Fruit fly (Drosophila melanogaster) whole organism, prepupa: Measurements from ENCODE around the gene CG15414.

Experiments used
- CG10669 ChIP-seq: fragments of 200-800 bp; sonication (Bioruptor generic); optimal IDR thresholded peaks from 3 replicates; lab custom pipeline; 2018; ENCODE audit warnings: missing biosample characterization, mild to moderate bottlenecking, missing genetic modification characterization, moderate library complexity
- CG11294 ChIP-seq: fragments of 200-800 bp; sonication (Bioruptor generic); IDR thresholded peaks from 2 replicates; pipeline ENCODE4 v1.3.6; 2022; ENCODE audit warnings: missing biosample characterization, missing genetic modification characterization
- CG11762 ChIP-seq: fragments of 200-800 bp; sonication (Bioruptor generic); optimal IDR thresholded peaks from 3 replicates; lab custom pipeline; 2016; ENCODE audit warnings: missing biosample characterization, missing genetic modification characterization; ENCODE audit not compliant: insufficient read depth
- CG11902 ChIP-seq: fragments of 200-800 bp; sonication (Bioruptor generic); optimal IDR thresholded peaks from 3 replicates; lab custom pipeline; 2016; ENCODE audit warnings: missing biosample characterization, missing genetic modification characterization
- CG15336 ChIP-seq: fragments of 200-800 bp; sonication (Bioruptor generic); IDR thresholded peaks from 2 replicates; pipeline ENCODE4 v1.3.6; 2022; ENCODE audit warnings: missing biosample characterization, missing genetic modification characterization
- CG1621 ChIP-seq: fragments of 200-800 bp; sonication (Bioruptor generic); optimal IDR thresholded peaks from 3 replicates; lab custom pipeline; 2018; ENCODE audit warnings: missing biosample characterization, mild to moderate bottlenecking, missing genetic modification characterization
- CG3032 ChIP-seq: fragments of 200-800 bp; optimal IDR thresholded peaks from 2 replicates; lab custom pipeline; 2019; ENCODE audit warnings: missing biosample characterization, mild to moderate bottlenecking, missing genetic modification characterization, moderate library complexity
- CG31627 ChIP-seq: fragments of 200-800 bp; sonication (Bioruptor generic); optimal IDR thresholded peaks from 3 replicates; lab custom pipeline; 2016; ENCODE audit warnings: missing biosample characterization, missing genetic modification characterization
- CG32006 ChIP-seq: fragments of 200-800 bp; sonication (Bioruptor generic); optimal IDR thresholded peaks from 3 replicates; lab custom pipeline; 2017; ENCODE audit warnings: missing biosample characterization, mild to moderate bottlenecking, missing genetic modification characterization
- CG34406 ChIP-seq: fragments of 200-800 bp; sonication (Bioruptor generic); optimal IDR thresholded peaks from 3 replicates; lab custom pipeline; 2016; ENCODE audit warnings: missing biosample characterization, missing genetic modification characterization
- CG3919 ChIP-seq: fragments of 200-800 bp; sonication (Bioruptor generic); optimal IDR thresholded peaks from 3 replicates; lab custom pipeline; 2016; ENCODE audit warnings: missing biosample characterization, missing genetic modification characterization
- CG4318 ChIP-seq: fragments of 200-800 bp; sonication (Bioruptor generic); optimal IDR thresholded peaks from 3 replicates; lab custom pipeline; 2017; ENCODE audit warnings: missing biosample characterization, mild to moderate bottlenecking, missing genetic modification characterization
- CG6163 ChIP-seq: fragments of 200-800 bp; sonication (Bioruptor generic); IDR thresholded peaks from 3 replicates; pipeline ENCODE4 v1.3.6; 2022; ENCODE audit warnings: missing biosample characterization, missing genetic modification characterization
- CG6276 ChIP-seq: fragments of 200-800 bp; sonication (Bioruptor generic); optimal IDR thresholded peaks from 2 replicates; lab custom pipeline; 2017; ENCODE audit warnings: missing biosample characterization, mild to moderate bottlenecking, missing genetic modification characterization
- CG6792 ChIP-seq: fragments of 200-800 bp; sonication (Bioruptor generic); optimal IDR thresholded peaks from 3 replicates; lab custom pipeline; 2016; ENCODE audit warnings: missing biosample characterization, missing genetic modification characterization
- CG6808 ChIP-seq: fragments of 200-800 bp; sonication (Bioruptor generic); optimal IDR thresholded peaks from 3 replicates; lab custom pipeline; 2017; ENCODE audit warnings: missing biosample characterization, missing genetic modification characterization, mild to moderate bottlenecking, moderate library complexity, missing genetic modification reagents
- CG7368 ChIP-seq: fragments of 200-800 bp; sonication (Bioruptor generic); optimal IDR thresholded peaks from 3 replicates; lab custom pipeline; 2016; ENCODE audit warnings: missing biosample characterization, missing genetic modification characterization
- CG8119 ChIP-seq: fragments of 200-800 bp; sonication (Bioruptor generic); IDR thresholded peaks from 3 replicates; pipeline ENCODE4 v1.3.6; 2022; ENCODE audit warnings: missing biosample characterization, missing genetic modification characterization
- CG8319 ChIP-seq: fragments of 200-800 bp; sonication (Bioruptor generic); optimal IDR thresholded peaks from 3 replicates; lab custom pipeline; 2016; ENCODE audit warnings: missing biosample characterization, missing genetic modification characterization
- Eip78C ChIP-seq: fragments of 200-800 bp; sonication (Bioruptor generic); peaks from one replicate; lab custom pipeline; 2016; ENCODE audit warnings: missing biosample characterization, missing genetic modification characterization
- Ets21C ChIP-seq: fragments of 200-800 bp; sonication (Bioruptor generic); optimal IDR thresholded peaks from 3 replicates; lab custom pipeline; 2016; ENCODE audit warnings: missing biosample characterization, missing genetic modification characterization
- Ets96B ChIP-seq: fragments of 200-800 bp; optimal IDR thresholded peaks from 2 replicates; lab custom pipeline; 2019; ENCODE audit warnings: missing biosample characterization, mild to moderate bottlenecking, missing genetic modification characterization, moderate library complexity
- Hr38 ChIP-seq: sonication (Bioruptor generic); optimal IDR thresholded peaks from 2 replicates; lab custom pipeline; 2016; ENCODE audit warnings: missing biosample characterization, missing genetic modification characterization
- Hr4 ChIP-seq: fragments of 200-800 bp; sonication (Bioruptor generic); optimal IDR thresholded peaks from 3 replicates; lab custom pipeline; 2016; ENCODE audit warnings: missing biosample characterization, missing genetic modification characterization
- OdsH ChIP-seq: fragments of 200-800 bp; sonication (Bioruptor generic); optimal IDR thresholded peaks from 3 replicates; lab custom pipeline; 2016; ENCODE audit warnings: missing biosample characterization, missing genetic modification characterization
- Smox ChIP-seq: fragments of 200-800 bp; sonication (Bioruptor generic); optimal IDR thresholded peaks from 3 replicates; lab custom pipeline; 2016; ENCODE audit warnings: missing biosample characterization, missing genetic modification characterization
- Sox102F ChIP-seq: fragments of 200-800 bp; sonication (Bioruptor generic); optimal IDR thresholded peaks from 2 replicates; lab custom pipeline; 2016; ENCODE audit warnings: missing biosample characterization, mild to moderate bottlenecking, missing genetic modification characterization
- Sox14 ChIP-seq: fragments of 200-800 bp; sonication (Bioruptor generic); optimal IDR thresholded peaks from 3 replicates; lab custom pipeline; 2016; ENCODE audit warnings: missing biosample characterization, missing genetic modification characterization
- Sox15 ChIP-seq: fragments of 200-800 bp; sonication (Bioruptor generic); optimal IDR thresholded peaks from 3 replicates; lab custom pipeline; 2016; ENCODE audit warnings: missing biosample characterization, missing genetic modification characterization
- achi ChIP-seq: fragments of 200-800 bp; sonication (Bioruptor generic); optimal IDR thresholded peaks from 3 replicates; lab custom pipeline; 2016; ENCODE audit warnings: missing biosample characterization, missing genetic modification characterization
- acj6 ChIP-seq: fragments of 200-800 bp; sonication (Bioruptor generic); optimal IDR thresholded peaks from 3 replicates; lab custom pipeline; 2016; ENCODE audit warnings: missing biosample characterization, missing genetic modification characterization
- cyc ChIP-seq: fragments of 200-800 bp; sonication (Bioruptor generic); optimal IDR thresholded peaks from 3 replicates; lab custom pipeline; 2016; ENCODE audit warnings: missing biosample characterization, missing genetic modification characterization
- dac ChIP-seq: fragments of 200-800 bp; sonication (Bioruptor generic); optimal IDR thresholded peaks from 2 replicates; lab custom pipeline; 2017; ENCODE audit warnings: missing biosample characterization, mild to moderate bottlenecking, missing genetic modification characterization
- dsx ChIP-seq: fragments of 200-800 bp; optimal IDR thresholded peaks from 3 replicates; lab custom pipeline; 2019; ENCODE audit warnings: missing biosample characterization, mild to moderate bottlenecking, missing genetic modification characterization, moderate library complexity; ENCODE audit not compliant: poor library complexity, severe bottlenecking
- eg ChIP-seq: fragments of 200-800 bp; sonication (Bioruptor generic); IDR thresholded peaks from 3 replicates; pipeline ENCODE4 v1.3.6; 2022; ENCODE audit warnings: missing biosample characterization, missing genetic modification characterization
- fd85E ChIP-seq: fragments of 200-800 bp; sonication (Bioruptor generic); optimal IDR thresholded peaks from 3 replicates; lab custom pipeline; 2016; ENCODE audit warnings: missing biosample characterization, missing genetic modification characterization
- fkh ChIP-seq: fragments of 200-800 bp; sonication (Bioruptor generic); optimal IDR thresholded peaks from 3 replicates; lab custom pipeline; 2017; ENCODE audit warnings: missing biosample characterization, mild to moderate bottlenecking, missing genetic modification characterization, moderate library complexity
- lz ChIP-seq: fragments of 200-800 bp; sonication (Bioruptor generic); optimal IDR thresholded peaks from 3 replicates; lab custom pipeline; 2016; ENCODE audit warnings: missing biosample characterization, missing genetic modification characterization
- net ChIP-seq: fragments of 200-800 bp; sonication (Bioruptor generic); optimal IDR thresholded peaks from 3 replicates; lab custom pipeline; 2016; ENCODE audit warnings: missing biosample characterization, missing genetic modification characterization
- pdm3 ChIP-seq: fragments of 200-800 bp; sonication (Bioruptor generic); optimal IDR thresholded peaks from 3 replicates; lab custom pipeline; 2016; ENCODE audit warnings: missing biosample characterization, missing genetic modification characterization
- salr ChIP-seq, 2 experiments: fragments of 200-800 bp; sonication (Bioruptor generic); optimal IDR thresholded peaks; 3 replicates each; lab custom pipeline; 2016 to 2018; ENCODE audit warnings: missing biosample characterization in 2 of 2, missing genetic modification characterization in 2 of 2, mild to moderate bottlenecking in 1 of 2
- spab ChIP-seq: fragments of 200-800 bp; sonication (Bioruptor generic); optimal IDR thresholded peaks from 2 replicates; lab custom pipeline; 2017; ENCODE audit warnings: missing biosample characterization, mild to moderate bottlenecking, missing genetic modification characterization, missing genetic modification reagents
- ss ChIP-seq, 2 experiments: fragments of 200-800 bp; sonication (Bioruptor generic); optimal IDR thresholded peaks; 2 replicates in 1 of 2; 3 replicates in 1 of 2; lab custom pipeline; 2017 to 2018; ENCODE audit warnings: mild to moderate bottlenecking in 2 of 2, missing biosample characterization in 2 of 2, missing genetic modification characterization in 2 of 2, moderate library complexity in 1 of 2
- svp ChIP-seq: fragments of 200-800 bp; sonication (Bioruptor generic); peaks from one replicate; lab custom pipeline; 2016; ENCODE audit warnings: missing biosample characterization, missing genetic modification characterization
- topi ChIP-seq: fragments of 200-800 bp; sonication (Bioruptor generic); optimal IDR thresholded peaks from 3 replicates; lab custom pipeline; 2016; ENCODE audit warnings: missing biosample characterization, missing genetic modification characterization
- vri ChIP-seq: fragments of 200-800 bp; sonication (Bioruptor generic); optimal IDR thresholded peaks from 3 replicates; lab custom pipeline; 2016; ENCODE audit warnings: missing biosample characterization, mild to moderate bottlenecking, missing genetic modification characterization

The CG15414 gene

DNA sequence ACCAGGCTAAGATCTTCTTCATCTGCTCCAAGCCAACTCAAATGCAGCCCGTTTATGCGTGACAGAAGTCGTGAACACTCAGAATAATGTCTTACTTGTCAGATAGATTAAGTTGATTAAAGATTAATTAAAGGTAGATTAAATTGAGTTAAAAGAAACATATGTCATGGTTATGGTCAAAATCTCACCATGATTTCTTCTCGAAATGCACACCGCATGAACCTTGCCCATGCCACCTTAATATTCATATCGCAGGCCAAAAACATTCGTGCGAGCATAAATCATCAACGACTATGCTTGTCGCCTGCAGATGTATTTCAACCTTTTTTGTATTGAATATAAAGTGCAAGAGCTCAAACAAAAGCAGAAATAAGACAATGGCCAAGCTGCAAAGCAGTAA lies 53.8 kb downstream of the CG15414 start (continued):
- TF ChIP-seq svp (GFP tag; lab: Kevin White, UChicago) (peak; percentile 86), CG3919 (GFP tag; lab: Kevin White, UChicago) (peak; percentile 79), spab (GFP tag; lab: Kevin White, UChicago) (peak; percentile 31), CG3032 (tag; lab: Kevin White, UChicago) (peak; percentile 71), CG6276 (GFP tag; lab: Kevin White, UChicago) (peak; percentile 82), CG6792 (GFP tag; lab: Kevin White, UChicago) (peak; percentile 86), fd85E (peak; percentile 11), CG34406 (GFP tag; lab: Kevin White, UChicago) (peak; percentile 70)

DNA sequence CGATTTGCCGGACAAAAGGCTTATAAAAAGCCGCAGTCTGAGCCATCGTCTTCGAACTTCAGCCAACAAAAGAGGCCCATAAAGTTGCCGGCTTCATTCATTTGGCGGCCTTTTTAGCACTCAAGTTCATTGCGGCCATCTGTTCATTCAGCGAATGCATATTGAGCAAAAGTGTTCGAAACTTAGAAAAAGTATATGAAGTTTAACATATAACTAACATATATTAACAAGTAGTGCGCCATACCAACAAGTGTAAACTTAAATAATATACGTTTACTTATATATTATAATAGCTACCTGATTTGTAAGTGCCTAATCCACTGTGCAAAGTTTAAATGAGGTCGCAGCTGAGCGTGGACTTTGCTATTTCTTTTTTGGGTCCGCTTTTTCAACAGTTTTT lies 54.5 kb downstream of the CG15414 start:
- peak; percentile 4 for TF ChIP-seq CG4318
- TF ChIP-seq Sox15 (GFP tag; lab: Kevin White, UChicago) = no peak
- peak; percentile 68 for TF ChIP-seq CG8119
- TF ChIP-seq CG6163 (GFP tag; lab: Robert Waterston, UW) = peak; percentile 52; the same call in 2 of the 3 replicates
- TF ChIP-seq Eip78C (GFP tag; lab: Kevin White, UChicago) = peak; percentile 67
- no peak for TF ChIP-seq spab (GFP tag; lab: Kevin White, UChicago)
- TF ChIP-seq OdsH = peak; percentile 39
- no peak for TF ChIP-seq salr (GFP tag; optimal IDR thresholded peaks at IDR 0.05; lab: Kevin White, UChicago)
- no peak for TF ChIP-seq CG10669 (GFP tag; lab: Kevin White, UChicago)
- no peak for TF ChIP-seq fd85E
- peak; percentile 28; the same call in 1 of the 3 replicates for TF ChIP-seq eg (GFP tag; lab: Robert Waterston, UW)
- no peak for TF ChIP-seq svp (GFP tag; lab: Kevin White, UChicago)
- no peak for TF ChIP-seq CG3919 (GFP tag; lab: Kevin White, UChicago)
- no peak for TF ChIP-seq Smox
- TF ChIP-seq Sox14 = peak; percentile 15
- no peak for TF ChIP-seq CG6808 (GFP tag; lab: Kevin White, UChicago)
- no peak for TF ChIP-seq Hr38 (GFP tag; lab: Kevin White, UChicago)
- TF ChIP-seq net (GFP tag; lab: Kevin White, UChicago) = peak; percentile 6
- TF ChIP-seq dsx (GFP tag; lab: Kevin White, UChicago) = no peak
- TF ChIP-seq CG8319 = no peak
- no peak for TF ChIP-seq lz
- TF ChIP-seq achi = peak; percentile 29
- TF ChIP-seq CG34406 (GFP tag; lab: Kevin White, UChicago) = no peak
- TF ChIP-seq CG3032 (tag; lab: Kevin White, UChicago) = no peak
- peak; percentile 38 for TF ChIP-seq Hr4 (GFP tag; lab: Kevin White, UChicago)
- TF ChIP-seq Ets21C (GFP tag; lab: Kevin White, UChicago) = no peak
- peak; percentile 17 for TF ChIP-seq pdm3 (GFP tag; lab: Kevin White, UChicago)
- TF ChIP-seq CG31627 (GFP tag; lab: Kevin White, UChicago) = no peak
- TF ChIP-seq CG11294 = no peak
- peak; percentile 47 for TF ChIP-seq CG32006
- TF ChIP-seq CG15336 (GFP tag; lab: Robert Waterston, UW) = peak; percentile 29; the same call in 1 of the 2 replicates
- no peak for TF ChIP-seq CG11762
- TF ChIP-seq acj6 = no peak
- peak; percentile 43 for TF ChIP-seq dac (GFP tag; lab: Kevin White, UChicago)
- TF ChIP-seq vri (GFP tag; lab: Kevin White, UChicago) = no peak
- no peak for TF ChIP-seq topi (GFP tag; lab: Kevin White, UChicago)
- TF ChIP-seq CG6276 (GFP tag; lab: Kevin White, UChicago) = peak; percentile 12
- TF ChIP-seq fkh (GFP tag; lab: Kevin White, UChicago) = no peak
- TF ChIP-seq Sox102F (GFP tag; lab: Kevin White, UChicago) = no peak

DNA sequence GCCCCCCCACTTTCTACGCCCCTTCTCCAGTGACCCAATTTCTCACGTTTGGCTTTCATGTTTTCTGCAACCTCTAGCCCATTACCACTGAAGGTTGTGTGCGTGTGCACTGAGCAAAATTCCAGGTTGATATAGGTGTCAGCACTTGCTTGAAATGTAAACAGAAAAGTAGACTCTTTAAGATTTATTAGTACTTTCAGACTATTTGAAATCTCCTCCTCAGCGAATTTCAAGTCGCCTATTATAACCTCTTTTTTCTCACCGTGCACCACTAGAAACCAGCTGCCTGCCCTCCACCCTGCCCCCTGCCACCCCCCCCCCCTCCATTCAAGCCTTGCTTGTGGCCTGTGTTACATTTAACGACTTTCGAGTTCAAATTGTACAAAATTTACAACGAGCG lies 55.8 kb downstream of the CG15414 start:
- no peak for TF ChIP-seq fkh (GFP tag; lab: Kevin White, UChicago)
- TF ChIP-seq acj6 = no peak
- TF ChIP-seq CG11294 = no peak; the same call in 1 of the 2 replicates
- peak; percentile 68 for TF ChIP-seq CG6163 (GFP tag; lab: Robert Waterston, UW)
- TF ChIP-seq dac (GFP tag; lab: Kevin White, UChicago) = peak; percentile 30
- no peak for TF ChIP-seq ss (GFP tag; optimal IDR thresholded peaks at IDR 0.05; lab: Kevin White, UChicago)
- no peak for TF ChIP-seq CG6808 (GFP tag; lab: Kevin White, UChicago)
- TF ChIP-seq pdm3 (GFP tag; lab: Kevin White, UChicago) = no peak
- TF ChIP-seq CG11902 (GFP tag; lab: Kevin White, UChicago) = no peak
- no peak for TF ChIP-seq CG1621 (tag; lab: Kevin White, UChicago)
- TF ChIP-seq Ets96B (tag; lab: Kevin White, UChicago) = no peak
- TF ChIP-seq svp (GFP tag; lab: Kevin White, UChicago) = peak; percentile 35
- TF ChIP-seq CG31627 (GFP tag; lab: Kevin White, UChicago) = no peak
- peak; percentile 42 for TF ChIP-seq CG6276 (GFP tag; lab: Kevin White, UChicago)
- TF ChIP-seq Hr38 (GFP tag; lab: Kevin White, UChicago) = no peak
- peak; percentile 63 for TF ChIP-seq CG32006
- TF ChIP-seq Eip78C (GFP tag; lab: Kevin White, UChicago) = peak; percentile 32
- no peak for TF ChIP-seq Sox14
- peak; percentile 66 for TF ChIP-seq CG15336 (GFP tag; lab: Robert Waterston, UW)
- TF ChIP-seq cyc = no peak
- no peak for TF ChIP-seq salr (GFP tag; optimal IDR thresholded peaks at IDR 0.05; lab: Kevin White, UChicago)
- TF ChIP-seq Ets21C (GFP tag; lab: Kevin White, UChicago) = no peak
- 0 out of 3 replicates have a peak, but pooled peaks have one; percentile 41 for TF ChIP-seq CG8119
- TF ChIP-seq CG11762 = no peak
- TF ChIP-seq CG7368 (GFP tag; lab: Kevin White, UChicago) = no peak
